Worm (Caenorhabditis elegans) whole organism, midembryonic: ENCODE measurements around the gene fbxa-152.

ENCODE experiments used
- T22C8.4 ChIP-seq: fragments of 200-800 bp; sonication (Bioruptor generic); IDR thresholded peaks from 2 replicates; pipeline ENCODE4 v1.3.6; 2022; ENCODE audit warnings: missing genetic modification characterization, missing compliant biosample characterization
- cog-1 ChIP-seq: sonication (generic microtip); optimal IDR thresholded peaks from 2 replicates; lab custom pipeline; 2016; ENCODE audit warnings: missing genetic modification characterization, missing compliant biosample characterization
- flt-1 ChIP-seq: fragments of 200-800 bp; sonication (Bioruptor generic); IDR thresholded peaks from 2 replicates; pipeline ENCODE4 v1.3.6; 2022; ENCODE audit warnings: missing genetic modification characterization, missing compliant biosample characterization
- klf-2 ChIP-seq: fragments of 200-800 bp; sonication (Bioruptor generic); conservative IDR thresholded peaks from 2 replicates; pipeline ENCODE4 v1.3.6; 2022; ENCODE audit warnings: missing genetic modification reagents, missing genetic modification characterization, missing compliant biosample characterization
- med-1 ChIP-seq: sonication (generic microtip); optimal IDR thresholded peaks from 2 replicates; lab custom pipeline; 2017; ENCODE audit warnings: missing genetic modification characterization, mild to moderate bottlenecking, missing compliant biosample characterization, antibody characterized with exemption, missing genetic modification reagents; ENCODE audit not compliant: insufficient read depth
- tab-1 ChIP-seq: fragments of 200-800 bp; sonication (Bioruptor generic); IDR thresholded peaks from 2 replicates; pipeline ENCODE4 v1.3.6; 2022; ENCODE audit warnings: missing genetic modification characterization, missing compliant biosample characterization
- ztf-23 ChIP-seq: fragments of 200-800 bp; sonication (Bioruptor generic); IDR thresholded peaks from 2 replicates; pipeline ENCODE4 v1.3.6; 2022; ENCODE audit warnings: missing genetic modification reagents, missing genetic modification characterization, missing compliant biosample characterization

DNA sequence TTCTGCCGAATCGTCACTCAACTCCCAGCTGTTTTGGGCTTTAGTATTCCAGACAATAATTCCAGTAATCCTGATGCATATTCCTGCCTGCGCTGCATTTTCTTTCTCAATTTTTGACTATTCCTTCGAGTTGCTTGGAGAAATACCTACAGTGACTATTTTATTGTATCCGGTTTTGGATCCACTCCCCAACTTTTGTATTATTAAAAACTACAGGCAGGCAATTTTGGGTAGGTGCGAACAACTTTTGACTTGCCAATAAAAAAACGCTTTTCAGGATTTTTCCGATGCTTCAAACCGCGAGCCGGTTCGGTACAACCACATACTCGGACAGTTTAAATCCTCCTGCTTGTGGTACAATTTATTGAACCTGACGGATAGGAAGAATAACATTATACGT lies 12.4 kb upstream of the fbxa-152 start:
- TF ChIP-seq flt-1 (GFP tag; lab: Robert Waterston, UW) (no peak), tab-1 (no peak), med-1 (GFP tag; lab: Kevin White, UChicago) (no peak), T22C8.4 (GFP tag; lab: Robert Waterston, UW) (no peak), klf-2 (no peak), ztf-23 (no peak), cog-1 (tag; lab: Kevin White, UChicago) (no peak)
